Worm (Caenorhabditis elegans) whole organism, L3 larva: ENCODE measurements around the gene F31F4.17.

Source experiments
- ZK546.5 ChIP-seq: sonication (generic microtip); optimal IDR thresholded peaks from 2 replicates; lab custom pipeline; 2017; ENCODE audit warnings: missing biosample characterization, missing genetic modification characterization
- daf-12 ChIP-seq: fragments of 150-350 bp; optimal IDR thresholded peaks from 2 replicates; lab custom pipeline; 2014; ENCODE audit warnings: missing biosample characterization, missing genetic modification reagents, missing genetic modification characterization
- elt-2 ChIP-seq: sonication (generic microtip); optimal IDR thresholded peaks from 2 replicates; lab custom pipeline; 2016; ENCODE audit warnings: missing genetic modification reagents, mild to moderate bottlenecking, missing genetic modification characterization, missing compliant biosample characterization
- fkh-10 ChIP-seq: sonication (generic microtip); optimal IDR thresholded peaks from 2 replicates; lab custom pipeline; 2017; ENCODE audit warnings: missing biosample characterization, missing genetic modification reagents, missing genetic modification characterization
- lsy-12 ChIP-seq: sonication (generic microtip); optimal IDR thresholded peaks from 2 replicates; lab custom pipeline; 2016; ENCODE audit warnings: mild to moderate bottlenecking, missing genetic modification characterization, missing compliant biosample characterization
- nfya-1 ChIP-seq: sonication (generic microtip); optimal IDR thresholded peaks from 2 replicates; lab custom pipeline; 2017; ENCODE audit warnings: missing genetic modification characterization, mild to moderate bottlenecking, missing compliant biosample characterization, antibody characterized with exemption, moderate library complexity; ENCODE audit not compliant: insufficient read depth
- nhr-12 ChIP-seq: fragments of 150-350 bp; optimal IDR thresholded peaks from 2 replicates; lab custom pipeline; 2014; ENCODE audit warnings: missing biosample characterization, missing genetic modification characterization
- nhr-237 ChIP-seq: fragments of 150-350 bp; optimal IDR thresholded peaks from 2 replicates; lab custom pipeline; 2014; ENCODE audit warnings: missing biosample characterization, missing genetic modification characterization
- nhr-77 ChIP-seq: fragments of 150-350 bp; optimal IDR thresholded peaks from 2 replicates; lab custom pipeline; 2014; ENCODE audit warnings: missing biosample characterization, missing genetic modification characterization
- skn-1 ChIP-seq: fragments of 150-350 bp; optimal IDR thresholded peaks from 2 replicates; lab custom pipeline; 2014; ENCODE audit warnings: missing biosample characterization, missing genetic modification characterization
- tbx-2 ChIP-seq: sonication (generic microtip); optimal IDR thresholded peaks from 2 replicates; lab custom pipeline; 2016; ENCODE audit warnings: mild to moderate bottlenecking, missing genetic modification characterization, missing compliant biosample characterization

- TF ChIP-seq nhr-12 (no peak), tbx-2 (tag; lab: Kevin White, UChicago) (no peak), ZK546.5 (no peak), daf-12 (tag; lab: Kevin White, UChicago) (no peak), nhr-77 (tag; lab: Kevin White, UChicago) (no peak), fkh-10 (GFP tag; lab: Kevin White, UChicago) (no peak), skn-1 (tag; lab: Kevin White, UChicago) (no peak), elt-2 (no peak), lsy-12 (tag; lab: Kevin White, UChicago) (no peak), nhr-237 (tag; lab: Kevin White, UChicago) (no peak), nfya-1 (tag; lab: Kevin White, UChicago) (no peak)
These were observed 4.3 kb upstream of the F31F4.17 start, which contains the start of the genes F31F4.11 and srh-266 for ce11 chrV:664337-664847.
